Worm (Caenorhabditis elegans) whole organism, midembryonic: Measurements from ENCODE around the gene F44E7.9.

ENCODE experiments used
- T22C8.4 ChIP-seq: fragments of 200-800 bp; sonication (Bioruptor generic); IDR thresholded peaks from 2 replicates; pipeline ENCODE4 v1.3.6; 2022; ENCODE audit warnings: missing genetic modification characterization, missing compliant biosample characterization
- cog-1 ChIP-seq: sonication (generic microtip); optimal IDR thresholded peaks from 2 replicates; lab custom pipeline; 2016; ENCODE audit warnings: missing genetic modification characterization, missing compliant biosample characterization
- flt-1 ChIP-seq: fragments of 200-800 bp; sonication (Bioruptor generic); IDR thresholded peaks from 2 replicates; pipeline ENCODE4 v1.3.6; 2022; ENCODE audit warnings: missing genetic modification characterization, missing compliant biosample characterization
- klf-2 ChIP-seq: fragments of 200-800 bp; sonication (Bioruptor generic); conservative IDR thresholded peaks from 2 replicates; pipeline ENCODE4 v1.3.6; 2022; ENCODE audit warnings: missing genetic modification reagents, missing genetic modification characterization, missing compliant biosample characterization
- med-1 ChIP-seq: sonication (generic microtip); optimal IDR thresholded peaks from 2 replicates; lab custom pipeline; 2017; ENCODE audit warnings: missing genetic modification characterization, mild to moderate bottlenecking, missing compliant biosample characterization, antibody characterized with exemption, missing genetic modification reagents; ENCODE audit not compliant: insufficient read depth
- ref-1 ChIP-seq: fragments of 200-800 bp; sonication (Bioruptor generic); conservative IDR thresholded peaks from 2 replicates; pipeline ENCODE4 v1.3.6; 2022; ENCODE audit warnings: missing genetic modification reagents, missing genetic modification characterization, missing compliant biosample characterization
- tab-1 ChIP-seq: fragments of 200-800 bp; sonication (Bioruptor generic); IDR thresholded peaks from 2 replicates; pipeline ENCODE4 v1.3.6; 2022; ENCODE audit warnings: missing genetic modification characterization, missing compliant biosample characterization
- ztf-23 ChIP-seq: fragments of 200-800 bp; sonication (Bioruptor generic); IDR thresholded peaks from 2 replicates; pipeline ENCODE4 v1.3.6; 2022; ENCODE audit warnings: missing genetic modification reagents, missing genetic modification characterization, missing compliant biosample characterization
- ztf-29 ChIP-seq: fragments of 200-800 bp; sonication (Bioruptor generic); IDR thresholded peaks from 2 replicates; pipeline ENCODE4 v1.3.6; 2022; ENCODE audit warnings: missing genetic modification reagents, missing genetic modification characterization, missing compliant biosample characterization

The F44E7.9 gene

DNA sequence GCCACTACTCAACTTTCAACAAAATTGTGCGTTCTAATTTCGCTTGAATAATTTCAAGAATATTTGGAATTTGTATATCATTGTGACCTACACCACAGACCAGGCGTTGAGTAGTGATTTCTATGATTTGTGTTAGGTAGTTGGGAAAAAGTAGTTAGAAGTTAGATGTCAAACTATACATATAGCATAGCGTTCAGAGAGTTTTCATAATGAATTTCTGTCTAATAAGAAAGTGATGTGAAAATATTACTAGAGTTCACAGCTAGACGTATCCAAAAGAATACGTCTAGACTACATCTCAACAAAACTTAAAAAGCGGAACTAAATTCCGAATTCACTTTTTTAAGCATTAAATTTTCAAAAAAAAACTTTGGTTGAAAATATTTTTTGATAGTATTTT, 44.4 kb downstream of the F44E7.9 start:
- no peak for TF ChIP-seq ref-1 (GFP tag; lab: Robert Waterston, UW)
- no peak for TF ChIP-seq ztf-23 (GFP tag; lab: Robert Waterston, UW)
- TF ChIP-seq med-1 (GFP tag; lab: Kevin White, UChicago), result no peak
- no peak for TF ChIP-seq flt-1 (GFP tag; lab: Robert Waterston, UW)
- no peak for TF ChIP-seq ztf-29
- TF ChIP-seq tab-1 (GFP tag; lab: Robert Waterston, UW), result no peak
- TF ChIP-seq klf-2 (GFP tag; lab: Robert Waterston, UW), result no peak

ce11 chrV:5835979-5836615, 45.1 kb downstream of the F44E7.9 start:
- TF ChIP-seq flt-1 (GFP tag; lab: Robert Waterston, UW) (no peak), tab-1 (GFP tag; lab: Robert Waterston, UW) (0 out of 2 replicates have a peak, but pooled peaks have one; percentile 17)

ce11 chrV:5836616-5836982, 45.6 kb downstream of the F44E7.9 start, which contains the start of gene col-140:
Gene col-140, minus strand, starts transcription at chrV:5836834.
- no peak for TF ChIP-seq klf-2 (GFP tag; lab: Robert Waterston, UW)
- TF ChIP-seq ref-1 (GFP tag; lab: Robert Waterston, UW), result no peak
- no peak for TF ChIP-seq ztf-23 (GFP tag; lab: Robert Waterston, UW)
- TF ChIP-seq flt-1 (GFP tag; lab: Robert Waterston, UW), result no peak
- TF ChIP-seq ztf-29, result no peak
- TF ChIP-seq T22C8.4 (GFP tag; lab: Robert Waterston, UW), result no peak
- TF ChIP-seq cog-1 (tag; lab: Kevin White, UChicago), result no peak

DNA sequence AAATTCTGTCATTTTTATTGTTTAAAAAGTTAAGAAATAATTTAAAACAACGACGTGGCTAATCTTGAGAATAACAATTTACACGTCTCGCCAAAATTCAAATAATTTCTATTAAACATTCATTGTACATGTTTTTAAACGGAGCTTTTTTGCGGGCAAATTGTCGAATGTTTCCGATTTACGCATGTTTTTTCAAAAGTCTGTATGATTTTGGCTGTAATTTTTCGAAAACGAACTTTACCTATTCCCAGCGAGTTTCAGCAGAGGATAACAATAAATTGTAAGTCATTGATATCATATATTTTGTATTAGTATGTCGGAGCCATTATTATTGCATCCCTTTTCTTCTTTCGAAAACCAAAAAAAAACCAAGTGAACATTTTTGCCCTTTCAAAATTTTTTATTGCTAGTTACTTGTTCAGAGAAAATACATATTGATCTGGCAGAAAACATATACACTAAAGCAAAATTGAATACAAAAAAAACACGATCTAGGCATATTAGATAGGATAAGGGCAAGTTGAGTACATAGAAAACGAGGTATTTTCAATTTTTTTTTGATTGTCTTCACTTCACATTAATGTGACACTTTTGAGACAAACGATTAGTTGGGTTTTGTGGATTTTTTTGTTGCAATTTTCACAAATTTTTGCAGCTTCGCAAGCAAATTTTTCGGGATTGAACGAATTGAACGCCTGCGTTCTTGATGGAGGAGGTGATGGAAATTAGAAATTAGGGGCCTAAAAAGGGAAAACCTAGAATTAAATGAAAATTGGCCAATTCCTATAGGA, 47.7 kb downstream of the F44E7.9 start, which contains the start of gene F26F12.2:
Gene F26F12.2, minus strand, starts transcription at position 38 of the 791 bp plus-strand sequence.
- no peak for TF ChIP-seq ztf-23 (GFP tag; lab: Robert Waterston, UW)
- no peak for TF ChIP-seq ztf-29
- TF ChIP-seq ref-1 (GFP tag; lab: Robert Waterston, UW), result no peak
- TF ChIP-seq flt-1 (GFP tag; lab: Robert Waterston, UW), result no peak
- no peak for TF ChIP-seq klf-2 (GFP tag; lab: Robert Waterston, UW)
- TF ChIP-seq cog-1 (tag; lab: Kevin White, UChicago), result no peak
- TF ChIP-seq tab-1 (GFP tag; lab: Robert Waterston, UW), result no peak
- no peak for TF ChIP-seq T22C8.4 (GFP tag; lab: Robert Waterston, UW)
- TF ChIP-seq med-1 (GFP tag; lab: Kevin White, UChicago), result no peak

DNA sequence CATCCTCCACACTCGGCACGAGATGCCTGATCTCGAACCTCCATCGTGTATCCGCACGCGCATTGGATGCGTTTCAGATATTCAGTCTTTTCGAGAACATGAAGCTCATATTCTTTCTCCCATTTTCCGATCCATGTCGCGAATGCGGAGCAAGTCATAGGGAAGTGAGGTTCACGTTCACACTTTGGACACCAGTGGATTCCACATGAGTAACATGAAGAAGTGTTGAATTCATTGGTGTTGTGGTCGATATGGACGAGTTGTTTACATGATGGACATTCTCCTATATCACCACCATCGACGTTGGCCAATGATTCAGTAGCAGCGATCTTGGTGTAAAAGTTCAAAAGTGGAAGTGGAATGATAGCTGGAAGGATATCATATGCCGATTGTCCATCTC, 49.9 kb downstream of the F44E7.9 start:
- TF ChIP-seq klf-2 (GFP tag; lab: Robert Waterston, UW) (no peak), ztf-23 (GFP tag; lab: Robert Waterston, UW) (no peak), tab-1 (GFP tag; lab: Robert Waterston, UW) (no peak), cog-1 (tag; lab: Kevin White, UChicago) (no peak), ref-1 (GFP tag; lab: Robert Waterston, UW) (no peak), T22C8.4 (GFP tag; lab: Robert Waterston, UW) (no peak), med-1 (GFP tag; lab: Kevin White, UChicago) (no peak), flt-1 (GFP tag; lab: Robert Waterston, UW) (no peak), ztf-29 (no peak)
